Worm (Caenorhabditis elegans) whole organism, L4 larva: ENCODE measurements around the gene F23A7.1.

Source experiments
- F37D6.2 ChIP-seq: sonication (generic microtip); optimal IDR thresholded peaks from 2 replicates; lab custom pipeline; 2016; ENCODE audit warnings: mild to moderate bottlenecking, missing genetic modification characterization, missing compliant biosample characterization
- Y105C5A.15 ChIP-seq: fragments of 200-800 bp; sonication (Bioruptor generic); IDR thresholded peaks from 2 replicates; pipeline ENCODE4 v1.3.6; 2022; ENCODE audit warnings: missing genetic modification characterization, missing compliant biosample characterization
- ZK337.2 ChIP-seq: fragments of 200-800 bp; sonication (Bioruptor generic); IDR thresholded peaks from 2 replicates; pipeline ENCODE4 v1.3.6; 2022; ENCODE audit warnings: missing genetic modification reagents, missing genetic modification characterization, missing compliant biosample characterization
- ZK546.5 ChIP-seq, 2 experiments: sonication (generic microtip); optimal IDR thresholded peaks; 2 replicates each; lab custom pipeline; 2017; ENCODE audit warnings: missing biosample characterization in 2 of 2, missing genetic modification characterization in 2 of 2
- aha-1 ChIP-seq: fragments of 150-350 bp; peaks from one replicate; lab custom pipeline; 2014; ENCODE audit warnings: missing biosample characterization, missing genetic modification characterization
- ama-1 ChIP-seq: fragments of 150-350 bp; optimal IDR thresholded peaks from 2 replicates; lab custom pipeline; 2014; ENCODE audit warnings: inconsistent platforms, mixed read lengths
- arid-1 ChIP-seq: fragments of 200-800 bp; sonication (Bioruptor generic); conservative IDR thresholded peaks from 2 replicates; pipeline ENCODE4 v1.3.6; 2022; ENCODE audit warnings: missing genetic modification reagents, missing genetic modification characterization, missing compliant biosample characterization
- ceh-28 ChIP-seq: fragments of 150-350 bp; optimal IDR thresholded peaks from 2 replicates; lab custom pipeline; 2014; ENCODE audit warnings: missing biosample characterization, missing genetic modification reagents, missing genetic modification characterization
- ceh-44 ChIP-seq: fragments of 200-800 bp; sonication (Bioruptor generic); IDR thresholded peaks from 2 replicates; pipeline ENCODE4 v1.3.6; 2022; ENCODE audit warnings: missing genetic modification reagents, missing genetic modification characterization, missing compliant biosample characterization
- ctbp-1 ChIP-seq: fragments of 200-800 bp; sonication (Bioruptor generic); IDR thresholded peaks from 2 replicates; pipeline ENCODE4 v1.3.6; 2022; ENCODE audit warnings: missing genetic modification reagents, missing genetic modification characterization, missing compliant biosample characterization
- daf-12 ChIP-seq: fragments of 150-350 bp; optimal IDR thresholded peaks from 2 replicates; lab custom pipeline; 2014; ENCODE audit warnings: missing biosample characterization, missing genetic modification reagents, missing genetic modification characterization
- daf-16 ChIP-seq, 3 experiments: sonication (generic microtip); optimal IDR thresholded peaks; 2 replicates each; lab custom pipeline; 2016 to 2017; ENCODE audit warnings: missing genetic modification characterization in 3 of 3, missing genetic modification reagents in 3 of 3, mild to moderate bottlenecking in 2 of 3, missing compliant biosample characterization in 2 of 3, missing biosample characterization in 1 of 3, moderate library complexity in 1 of 3
- daf-19 ChIP-seq: fragments of 200-800 bp; sonication (Bioruptor generic); conservative IDR thresholded peaks from 2 replicates; pipeline ENCODE4 v1.3.6; 2022; ENCODE audit warnings: missing genetic modification characterization, missing compliant biosample characterization
- daf-8 ChIP-seq: fragments of 200-800 bp; sonication (Bioruptor generic); IDR thresholded peaks from 2 replicates; pipeline ENCODE4 v1.3.6; 2022; ENCODE audit warnings: missing genetic modification characterization, missing compliant biosample characterization
- dmd-6 ChIP-seq: fragments of 200-800 bp; sonication (Bioruptor generic); IDR thresholded peaks from 2 replicates; pipeline ENCODE4 v1.3.6; 2022; ENCODE audit warnings: missing genetic modification reagents, missing genetic modification characterization, missing compliant biosample characterization
- dmd-8 ChIP-seq: fragments of 200-800 bp; sonication (Bioruptor generic); IDR thresholded peaks from 2 replicates; pipeline ENCODE4 v1.3.6; 2022; ENCODE audit warnings: missing genetic modification characterization, missing compliant biosample characterization
- egl-43 ChIP-seq: fragments of 200-800 bp; sonication (Bioruptor generic); IDR thresholded peaks from 2 replicates; pipeline ENCODE4 v1.3.6; 2022; ENCODE audit warnings: missing genetic modification reagents, missing genetic modification characterization, missing compliant biosample characterization
- fos-1 ChIP-seq: fragments of 150-350 bp; optimal IDR thresholded peaks from 2 replicates; lab custom pipeline; 2014; ENCODE audit warnings: missing biosample characterization, missing genetic modification characterization
- gei-8 ChIP-seq: fragments of 200-800 bp; sonication (Bioruptor generic); optimal IDR thresholded peaks from 2 replicates; lab custom pipeline; 2018; ENCODE audit warnings: mild to moderate bottlenecking, missing genetic modification characterization, missing compliant biosample characterization
- hif-1 ChIP-seq, 2 experiments: sonication (generic microtip); optimal IDR thresholded peaks; 2 replicates each; lab custom pipeline; 2016 to 2017; ENCODE audit warnings: missing compliant biosample characterization in 2 of 2, missing genetic modification characterization in 2 of 2, missing genetic modification reagents in 2 of 2, missing genotype in 2 of 2, mild to moderate bottlenecking in 1 of 2
- hlh-30 ChIP-seq: sonication (generic microtip); optimal IDR thresholded peaks from 2 replicates; lab custom pipeline; 2017; ENCODE audit warnings: antibody characterized with exemption, mild to moderate bottlenecking, missing genetic modification characterization, missing compliant biosample characterization; ENCODE audit not compliant: insufficient read depth
- lim-7 ChIP-seq: fragments of 200-800 bp; sonication (Bioruptor generic); IDR thresholded peaks from 2 replicates; pipeline ENCODE4 v1.3.6; 2022; ENCODE audit warnings: missing genetic modification characterization, missing compliant biosample characterization
- lin-1 ChIP-seq: fragments of 200-800 bp; sonication (Bioruptor generic); IDR thresholded peaks from 2 replicates; pipeline ENCODE4 v1.3.6; 2022; ENCODE audit warnings: missing genetic modification reagents, missing genetic modification characterization, missing compliant biosample characterization
- lin-15B ChIP-seq: fragments of 150-350 bp; sonication (generic microtip); optimal IDR thresholded peaks from 3 replicates; lab custom pipeline; 2014; ENCODE audit warnings: missing biosample characterization, missing genetic modification characterization
- lin-29 ChIP-seq: fragments of 200-800 bp; sonication (Bioruptor generic); IDR thresholded peaks from 2 replicates; pipeline ENCODE4 v1.3.6; 2022; ENCODE audit warnings: missing genetic modification reagents, missing genetic modification characterization, missing compliant biosample characterization
- mdt-29 ChIP-seq: fragments of 200-800 bp; sonication (Bioruptor generic); IDR thresholded peaks from 2 replicates; pipeline ENCODE4 v1.3.6; 2022; ENCODE audit warnings: missing genetic modification reagents, missing genetic modification characterization, missing compliant biosample characterization
- nhr-102 ChIP-seq: sonication (generic microtip); optimal IDR thresholded peaks from 2 replicates; lab custom pipeline; 2016; ENCODE audit warnings: mild to moderate bottlenecking, missing genetic modification characterization, moderate library complexity, missing compliant biosample characterization
- nhr-11 ChIP-seq: fragments of 150-350 bp; optimal IDR thresholded peaks from 2 replicates; lab custom pipeline; 2014; ENCODE audit warnings: missing biosample characterization, missing genetic modification characterization
- nhr-41 ChIP-seq: fragments of 200-800 bp; sonication (Bioruptor generic); IDR thresholded peaks from 2 replicates; pipeline ENCODE4 v1.3.6; 2022; ENCODE audit warnings: missing genetic modification reagents, missing genetic modification characterization, missing compliant biosample characterization
- nhr-42 ChIP-seq: fragments of 200-800 bp; sonication (Bioruptor generic); IDR thresholded peaks from 2 replicates; pipeline ENCODE4 v1.3.6; 2022; ENCODE audit warnings: missing genetic modification characterization, missing compliant biosample characterization
- nhr-6 ChIP-seq: fragments of 150-350 bp; optimal IDR thresholded peaks from 2 replicates; lab custom pipeline; 2014; ENCODE audit warnings: missing biosample characterization, missing genetic modification characterization
- pha-4 ChIP-seq, 2 experiments: fragments of 150-350 bp in 1 of 2; fragments of 200-800 bp in 1 of 2; sonication (Bioruptor generic) in 1 of 2; IDR thresholded peaks in 1 of 2; optimal IDR thresholded peaks in 1 of 2; 2 replicates each; pipeline versions ENCODE4 v1.3.6 to Lab custom; 2014 to 2022; ENCODE audit warnings: missing genetic modification characterization in 2 of 2, missing genetic modification reagents in 2 of 2, missing biosample characterization in 1 of 2, missing compliant biosample characterization in 1 of 2
- rbr-2 ChIP-seq: sonication (generic microtip); optimal IDR thresholded peaks from 2 replicates; lab custom pipeline; 2016; ENCODE audit warnings: missing genotype, missing genetic modification characterization, missing compliant biosample characterization
- saeg-2 ChIP-seq: fragments of 200-800 bp; sonication (Bioruptor generic); IDR thresholded peaks from 2 replicates; pipeline ENCODE4 v1.3.6; 2022; ENCODE audit warnings: missing genetic modification reagents, missing genetic modification characterization, missing compliant biosample characterization
- sdz-12 ChIP-seq: fragments of 200-800 bp; sonication (Bioruptor generic); optimal IDR thresholded peaks from 2 replicates; lab custom pipeline; 2018; ENCODE audit warnings: mild to moderate bottlenecking, missing genetic modification characterization, missing compliant biosample characterization
- set-16 ChIP-seq: fragments of 200-800 bp; sonication (Bioruptor generic); IDR thresholded peaks from 2 replicates; pipeline ENCODE4 v1.3.6; 2022; ENCODE audit warnings: missing genetic modification reagents, missing genetic modification characterization, missing compliant biosample characterization
- skn-1 ChIP-seq: fragments of 150-350 bp; optimal IDR thresholded peaks from 2 replicates; lab custom pipeline; 2014; ENCODE audit warnings: missing biosample characterization, missing genetic modification characterization
- snpc-1.2 ChIP-seq: fragments of 200-800 bp; sonication (Bioruptor generic); IDR thresholded peaks from 2 replicates; pipeline ENCODE4 v1.3.6; 2022; ENCODE audit warnings: missing genetic modification reagents, missing genetic modification characterization, missing compliant biosample characterization
- tra-1 ChIP-seq: fragments of 200-800 bp; sonication (Bioruptor generic); IDR thresholded peaks from 2 replicates; pipeline ENCODE4 v1.3.6; 2022; ENCODE audit warnings: missing genetic modification reagents, missing genetic modification characterization, missing compliant biosample characterization
- unc-39 ChIP-seq: sonication (generic microtip); optimal IDR thresholded peaks from 2 replicates; lab custom pipeline; 2017; ENCODE audit warnings: missing biosample characterization, missing genetic modification characterization
- unc-62 ChIP-seq, 3 experiments: fragments of 150-350 bp in 1 of 3; sonication (generic microtip); optimal IDR thresholded peaks in 2 of 3; peaks in 1 of 3; 1 replicate in 1 of 3; 2 replicates in 2 of 3; lab custom pipeline; 2014 to 2017; ENCODE audit warnings: missing biosample characterization in 3 of 3, missing genetic modification characterization in 3 of 3, missing genetic modification reagents in 3 of 3, missing genotype in 1 of 3
- vab-7 ChIP-seq: fragments of 200-800 bp; sonication (Bioruptor generic); IDR thresholded peaks from 2 replicates; pipeline ENCODE4 v1.3.6; 2022; ENCODE audit warnings: missing genetic modification reagents, missing genetic modification characterization, missing compliant biosample characterization
- zag-1 ChIP-seq: fragments of 150-350 bp; optimal IDR thresholded peaks from 2 replicates; lab custom pipeline; 2014; ENCODE audit warnings: missing biosample characterization, missing genetic modification characterization
- zfp-2 ChIP-seq: sonication (generic microtip); optimal IDR thresholded peaks from 2 replicates; lab custom pipeline; 2016; ENCODE audit warnings: mild to moderate bottlenecking, missing genetic modification characterization, missing compliant biosample characterization
- zfp-3 ChIP-seq: fragments of 200-800 bp; sonication (Bioruptor generic); conservative IDR thresholded peaks from 2 replicates; pipeline ENCODE4 v1.3.6; 2022; ENCODE audit warnings: missing genetic modification reagents, missing genetic modification characterization, missing compliant biosample characterization

F23A7.1 gene

DNA sequence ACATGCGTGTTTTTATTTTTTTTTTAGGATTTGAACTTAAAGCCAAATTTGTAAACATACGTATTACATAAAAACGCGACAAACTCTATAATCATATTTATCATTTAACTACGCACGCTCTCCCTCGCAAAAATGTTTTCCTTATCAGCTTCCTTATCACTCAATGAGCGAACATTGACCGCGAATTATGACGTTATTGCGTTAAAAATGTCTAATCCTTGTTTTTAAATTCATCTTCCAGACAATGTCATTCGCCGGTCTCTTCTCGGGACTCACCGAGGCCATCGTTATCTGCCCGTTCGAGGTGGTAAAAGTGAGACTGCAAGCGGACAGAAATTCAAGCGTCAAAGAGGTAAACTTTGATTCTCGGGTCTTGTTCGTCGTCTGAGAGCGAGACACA is 24.6 kb upstream of the F23A7.1 start (continued):
- TF ChIP-seq mdt-29 (GFP tag; lab: Robert Waterston, UW), result no peak

DNA sequence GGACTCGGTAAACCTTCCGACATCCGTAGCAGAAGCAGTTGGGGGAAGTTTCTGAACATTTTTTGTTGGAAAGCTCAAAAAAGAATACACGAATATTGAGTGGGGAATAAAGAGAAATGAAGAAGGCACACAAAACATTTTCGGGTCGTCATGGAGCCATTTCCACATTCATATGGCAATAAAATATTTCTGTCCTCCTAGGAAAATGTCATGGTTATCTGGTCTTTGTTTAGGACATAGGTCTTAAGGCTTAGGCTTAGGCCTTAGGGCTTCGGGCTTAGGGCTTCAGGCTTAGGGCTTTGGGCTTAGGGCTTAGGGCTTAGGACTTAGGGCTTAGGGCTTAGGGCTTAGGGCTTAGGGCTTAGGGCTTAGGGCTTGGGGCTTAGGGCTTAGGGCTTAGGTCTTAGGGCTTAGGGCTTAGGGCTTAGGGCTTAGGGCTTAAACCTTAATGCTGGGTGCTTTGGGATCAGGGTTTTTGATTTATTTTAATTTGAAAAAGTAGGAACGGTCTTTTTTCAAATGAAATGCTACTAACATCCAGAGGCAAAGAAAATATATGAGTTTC is 17.9 kb upstream of the F23A7.1 start, which contains the start of gene R11.3:
Gene R11.3 (minus strand): TSS at position 51 of the 565 bp plus-strand sequence.
- TF ChIP-seq ama-1 (lab: Kevin White, UChicago) (no peak), ZK546.5 (tag; optimal IDR thresholded peaks at IDR 0.05; lab: Kevin White, UChicago) (no peak), zfp-3 (GFP tag; lab: Robert Waterston, UW) (no peak), tra-1 (no peak), snpc-1.2 (GFP tag; lab: Robert Waterston, UW) (0 out of 2 replicates have a peak, but pooled peaks have one; percentile 31), saeg-2 (GFP tag; lab: Robert Waterston, UW) (no peak), nhr-11 (tag; lab: Kevin White, UChicago) (no peak), set-16 (no peak)
- TF ChIP-seq, all 104 proteins: peak for 1

DNA sequence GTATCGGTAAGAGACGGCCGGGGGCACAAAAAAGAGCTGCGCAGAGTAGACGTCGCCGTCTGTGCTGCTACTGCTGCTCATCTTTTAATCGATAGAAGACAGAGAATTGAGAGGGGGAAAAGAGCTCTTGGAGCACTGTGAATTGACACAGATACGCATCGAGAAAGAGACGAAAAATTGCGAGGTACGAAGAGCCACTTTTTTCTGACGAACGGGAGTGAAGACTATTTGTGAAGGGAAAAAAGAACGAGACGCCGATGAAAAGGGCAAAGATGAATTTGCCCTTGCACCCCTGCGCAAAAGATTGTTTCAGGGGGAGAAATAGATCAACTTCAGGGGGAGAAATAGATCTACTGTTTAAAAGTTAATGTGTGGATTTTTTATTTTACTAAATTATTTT is 15.0 kb upstream of the F23A7.1 start:
- TF ChIP-seq nhr-6 (tag; lab: Kevin White, UChicago), result no peak
- TF ChIP-seq ceh-44 (GFP tag; lab: Robert Waterston, UW), result no peak
- peak; percentile 36 for TF ChIP-seq hlh-30 (tag; lab: Kevin White, UChicago)
- no peak for TF ChIP-seq zag-1 (tag; lab: Kevin White, UChicago)
- no peak for TF ChIP-seq snpc-1.2 (GFP tag; lab: Robert Waterston, UW)
- no peak for TF ChIP-seq nhr-41 (GFP tag; lab: Robert Waterston, UW)
- no peak for TF ChIP-seq lim-7
- peak; percentile 79 for TF ChIP-seq egl-43
- no peak for TF ChIP-seq lin-15B (tag; lab: Kevin White, UChicago)
- no peak for TF ChIP-seq dmd-8 (GFP tag; lab: Robert Waterston, UW)
- peak; percentile 88 for TF ChIP-seq F37D6.2 (tag; lab: Kevin White, UChicago)
- no peak for TF ChIP-seq arid-1 (GFP tag; lab: Robert Waterston, UW)
- TF ChIP-seq tra-1, result no peak
- TF ChIP-seq pha-4 (GFP tag; IDR thresholded peaks at IDR 0.05; lab: Robert Waterston, UW), result no peak
- TF ChIP-seq pha-4 (tag; optimal IDR thresholded peaks at IDR 0.05; lab: Kevin White, UChicago), result no peak
- TF ChIP-seq ceh-28 (tag; lab: Kevin White, UChicago), result peak; percentile 13
- no peak for TF ChIP-seq gei-8
- TF ChIP-seq rbr-2 (tag; lab: Kevin White, UChicago), result peak; percentile 78
- peak in 1 of 2 experiments; percentile 2 for TF ChIP-seq daf-16 (GFP tag; optimal IDR thresholded peaks at IDR 0.05; lab: Kevin White, UChicago)
- TF ChIP-seq daf-16 (tag; optimal IDR thresholded peaks at IDR 0.05; lab: Kevin White, UChicago), result peak; percentile 3
- no peak for TF ChIP-seq daf-8
- no peak for TF ChIP-seq lin-29 (GFP tag; lab: Robert Waterston, UW)
- no peak for TF ChIP-seq unc-39
- TF ChIP-seq daf-19 (GFP tag; lab: Robert Waterston, UW), result no peak
- TF ChIP-seq sdz-12, result no peak
- TF ChIP-seq ZK337.2 (GFP tag; lab: Robert Waterston, UW), result no peak
- no peak for TF ChIP-seq daf-12 (tag; lab: Kevin White, UChicago)
- TF ChIP-seq ctbp-1 (GFP tag; lab: Robert Waterston, UW), result 0 out of 2 replicates have a peak, but pooled peaks have one; percentile 55
- 0 out of 2 replicates have a peak, but pooled peaks have one; percentile 23 for TF ChIP-seq dmd-6
- TF ChIP-seq unc-62 (GFP tag; optimal IDR thresholded peaks at IDR 0.05 in 1 of 2; lab: Kevin White, UChicago), result no peak
- TF ChIP-seq unc-62 (tag; optimal IDR thresholded peaks at IDR 0.05; lab: Kevin White, UChicago), result no peak
- no peak for TF ChIP-seq fos-1 (tag; lab: Kevin White, UChicago)
- TF ChIP-seq skn-1 (tag; lab: Kevin White, UChicago), result no peak
- TF ChIP-seq lin-1 (GFP tag; lab: Robert Waterston, UW), result no peak
- no peak for TF ChIP-seq nhr-102
- peak in 1 of 2 experiments; percentile 19 for TF ChIP-seq hif-1 (tag; optimal IDR thresholded peaks at IDR 0.05; lab: Kevin White, UChicago)
- peak; percentile 54; the same call in 1 of the 2 replicates for TF ChIP-seq vab-7
- no peak for TF ChIP-seq nhr-42 (GFP tag; lab: Robert Waterston, UW)
- TF ChIP-seq nhr-11 (tag; lab: Kevin White, UChicago), result no peak
- peak; percentile 0 for TF ChIP-seq zfp-2 (tag; lab: Kevin White, UChicago)
- no peak for TF ChIP-seq Y105C5A.15 (GFP tag; lab: Robert Waterston, UW)
- peak; percentile 90 for TF ChIP-seq aha-1
